Worm (Caenorhabditis elegans) whole organism, young adult: ENCODE results near the gene hecw-1.

ENCODE experiments used
- B0019.2 ChIP-seq: fragments of 200-800 bp; sonication (Bioruptor generic); conservative IDR thresholded peaks from 2 replicates; pipeline ENCODE4 v1.3.6; 2022; ENCODE audit warnings: missing genetic modification reagents, missing genetic modification characterization, missing compliant biosample characterization
- F49E8.2 ChIP-seq: sonication (generic microtip); optimal IDR thresholded peaks from 3 replicates; lab custom pipeline; 2017; ENCODE audit warnings: missing genetic modification characterization, mild to moderate bottlenecking, missing compliant biosample characterization, antibody characterized with exemption, moderate library complexity; ENCODE audit not compliant: insufficient read depth
- T26A5.8 ChIP-seq: sonication (generic microtip); optimal IDR thresholded peaks from 2 replicates; lab custom pipeline; 2016; ENCODE audit warnings: missing genetic modification characterization, missing compliant biosample characterization
- Y53F4B.3 ChIP-seq: fragments of 200-800 bp; sonication (Bioruptor generic); IDR thresholded peaks from 2 replicates; pipeline ENCODE4 v1.3.6; 2022; ENCODE audit warnings: missing genetic modification reagents, missing genetic modification characterization, missing compliant biosample characterization
- atf-7 ChIP-seq: sonication (generic microtip); optimal IDR thresholded peaks from 2 replicates; lab custom pipeline; 2017; ENCODE audit warnings: mild to moderate bottlenecking, missing genetic modification characterization, missing compliant biosample characterization
- cebp-1 ChIP-seq, 2 experiments: fragments of 200-800 bp in 1 of 2; sonication (Bioruptor generic) in 1 of 2; sonication (generic microtip) in 1 of 2; IDR thresholded peaks in 1 of 2; optimal IDR thresholded peaks in 1 of 2; 2 replicates each; pipeline versions ENCODE4 v1.3.6 to Lab custom; 2017 to 2022; ENCODE audit warnings: missing compliant biosample characterization in 2 of 2, missing genetic modification characterization in 2 of 2, mild to moderate bottlenecking in 1 of 2, missing genetic modification reagents in 1 of 2, moderate library complexity in 1 of 2
- ceh-91 ChIP-seq: fragments of 200-800 bp; sonication (Bioruptor generic); IDR thresholded peaks from 2 replicates; pipeline ENCODE4 v1.3.6; 2022; ENCODE audit warnings: missing genetic modification reagents, missing genetic modification characterization, missing compliant biosample characterization
- gei-17 ChIP-seq: fragments of 200-800 bp; sonication (Bioruptor generic); optimal IDR thresholded peaks from 2 replicates; lab custom pipeline; 2018; ENCODE audit warnings: mild to moderate bottlenecking, missing genetic modification characterization, missing compliant biosample characterization
- nfyb-1 ChIP-seq: fragments of 200-800 bp; sonication (Bioruptor generic); IDR thresholded peaks from 2 replicates; pipeline ENCODE4 v1.3.6; 2022; ENCODE audit warnings: missing genetic modification reagents, missing genetic modification characterization, missing compliant biosample characterization
- pha-4 ChIP-seq: fragments of 150-350 bp; sonication (generic microtip); optimal IDR thresholded peaks from 2 replicates; lab custom pipeline; 2014; ENCODE audit warnings: missing biosample characterization, missing genetic modification reagents, missing genetic modification characterization
- rcor-1 ChIP-seq: fragments of 200-800 bp; sonication (Bioruptor generic); IDR thresholded peaks from 2 replicates; pipeline ENCODE4 v1.3.6; 2022; ENCODE audit warnings: missing genetic modification reagents, missing genetic modification characterization, missing compliant biosample characterization
- rec-8 ChIP-seq, 2 experiments: sonication (generic microtip); optimal IDR thresholded peaks; 2 replicates each; lab custom pipeline; 2016; ENCODE audit warnings: mild to moderate bottlenecking in 2 of 2, missing genetic modification characterization in 2 of 2, missing genetic modification reagents in 2 of 2, missing genotype in 2 of 2, missing biosample characterization in 1 of 2, missing compliant biosample characterization in 1 of 2, moderate library complexity in 1 of 2
- repo-1 ChIP-seq: sonication (generic microtip); optimal IDR thresholded peaks from 2 replicates; lab custom pipeline; 2017; ENCODE audit warnings: mild to moderate bottlenecking, missing genetic modification characterization, missing compliant biosample characterization
- unc-62 ChIP-seq: fragments of 150-350 bp; optimal IDR thresholded peaks from 2 replicates; lab custom pipeline; 2014; ENCODE audit warnings: missing biosample characterization, missing genetic modification reagents, missing genetic modification characterization

DNA sequence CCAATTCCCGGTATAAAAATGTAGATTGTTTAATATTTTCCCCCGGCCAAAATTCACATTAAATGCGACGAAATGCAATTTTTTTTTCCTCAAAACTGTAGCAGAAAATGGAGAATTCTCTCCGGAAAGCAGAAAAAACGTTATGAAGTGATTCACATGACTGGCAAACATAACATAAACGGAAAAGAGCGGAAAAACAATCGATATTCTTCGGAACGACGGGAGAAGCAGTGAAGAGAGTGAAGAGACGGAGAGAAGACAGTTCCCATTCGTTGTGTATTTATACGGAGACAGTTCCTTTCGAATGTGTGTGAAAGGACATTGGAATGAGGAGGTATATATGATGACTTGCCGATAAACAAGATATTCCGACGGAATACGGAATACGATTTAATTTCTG is 5.3 kb upstream of the hecw-1 start:
- no peak for TF ChIP-seq atf-7 (tag; lab: Kevin White, UChicago)
- TF ChIP-seq repo-1 (tag; lab: Kevin White, UChicago) = no peak
- no peak for TF ChIP-seq nfyb-1 (GFP tag; lab: Robert Waterston, UW)
- TF ChIP-seq Y53F4B.3 (GFP tag; lab: Robert Waterston, UW) = no peak
- no peak for TF ChIP-seq rcor-1 (GFP tag; lab: Robert Waterston, UW)
- TF ChIP-seq ceh-91 (GFP tag; lab: Robert Waterston, UW) = no peak
- TF ChIP-seq F49E8.2 (tag; lab: Kevin White, UChicago) = no peak
- no peak for TF ChIP-seq unc-62 (GFP tag; lab: Kevin White, UChicago)
- TF ChIP-seq gei-17 (GFP tag; lab: Kevin White, UChicago) = no peak
- no peak for TF ChIP-seq rec-8 (tag; optimal IDR thresholded peaks at IDR 0.05; lab: Kevin White, UChicago)
- TF ChIP-seq cebp-1 (GFP tag; IDR thresholded peaks at IDR 0.05; lab: Robert Waterston, UW) = no peak
- TF ChIP-seq cebp-1 (tag; optimal IDR thresholded peaks at IDR 0.05; lab: Kevin White, UChicago) = no peak
- no peak for TF ChIP-seq T26A5.8
- TF ChIP-seq B0019.2 (GFP tag; lab: Robert Waterston, UW) = no peak
- no peak for TF ChIP-seq pha-4 (tag; lab: Kevin White, UChicago)
